Worm (Caenorhabditis elegans): ENCODE data around the gene smrc-1.

- no peak for TF ChIP-seq dao-5 (tag; optimal IDR thresholded peaks at IDR 0.05)
- TF ChIP-seq him-1 (tag; optimal IDR thresholded peaks at IDR 0.05), result no peak
These were observed 26.3 kb upstream of the smrc-1 start for ce11 chrIII:6364395-6364794.
